Worm (Caenorhabditis elegans) whole organism, L4 larva: ENCODE results near the gene sri-50.
A peak's percentile ranks its signal among the peaks of the same experiment; 100 is the strongest.

Experiments used
- F49E8.2 ChIP-seq: sonication (generic microtip); optimal IDR thresholded peaks from 2 replicates; lab custom pipeline; 2016; ENCODE audit warnings: missing compliant biosample characterization, mild to moderate bottlenecking, missing genetic modification characterization, borderline replicate concordance
- T26A8.4 ChIP-seq: fragments of 200-800 bp; sonication (Bioruptor generic); IDR thresholded peaks from 2 replicates; pipeline ENCODE4 v1.3.6; 2022; ENCODE audit warnings: missing genetic modification characterization, missing compliant biosample characterization
- arid-1 ChIP-seq: fragments of 200-800 bp; sonication (Bioruptor generic); conservative IDR thresholded peaks from 2 replicates; pipeline ENCODE4 v1.3.6; 2022; ENCODE audit warnings: missing genetic modification reagents, missing genetic modification characterization, missing compliant biosample characterization
- ceh-20 ChIP-seq: fragments of 200-800 bp; sonication (Bioruptor generic); IDR thresholded peaks from 2 replicates; pipeline ENCODE4 v1.3.6; 2022; ENCODE audit warnings: missing genetic modification reagents, missing genetic modification characterization, missing compliant biosample characterization
- ceh-28 ChIP-seq: fragments of 150-350 bp; optimal IDR thresholded peaks from 2 replicates; lab custom pipeline; 2014; ENCODE audit warnings: missing biosample characterization, missing genetic modification reagents, missing genetic modification characterization
- ceh-32 ChIP-seq: sonication (generic microtip); optimal IDR thresholded peaks from 2 replicates; lab custom pipeline; 2016; ENCODE audit warnings: mild to moderate bottlenecking, missing genetic modification characterization, missing compliant biosample characterization; ENCODE audit not compliant: poor library complexity
- ceh-62 ChIP-seq: sonication (generic microtip); optimal IDR thresholded peaks from 2 replicates; lab custom pipeline; 2017; ENCODE audit warnings: missing biosample characterization, missing genetic modification characterization
- ces-1 ChIP-seq: fragments of 150-350 bp; sonication (generic microtip); optimal IDR thresholded peaks from 4 replicates; lab custom pipeline; 2014; ENCODE audit warnings: missing biosample characterization, missing genetic modification reagents, missing genetic modification characterization
- daf-8 ChIP-seq: fragments of 200-800 bp; sonication (Bioruptor generic); IDR thresholded peaks from 2 replicates; pipeline ENCODE4 v1.3.6; 2022; ENCODE audit warnings: missing genetic modification characterization, missing compliant biosample characterization
- dmd-6 ChIP-seq: fragments of 200-800 bp; sonication (Bioruptor generic); IDR thresholded peaks from 2 replicates; pipeline ENCODE4 v1.3.6; 2022; ENCODE audit warnings: missing genetic modification reagents, missing genetic modification characterization, missing compliant biosample characterization
- dve-1 ChIP-seq: sonication (generic microtip); optimal IDR thresholded peaks from 2 replicates; lab custom pipeline; 2017; ENCODE audit warnings: antibody characterized with exemption, mild to moderate bottlenecking, missing genetic modification characterization, missing compliant biosample characterization; ENCODE audit not compliant: insufficient read depth
- fos-1 ChIP-seq: fragments of 150-350 bp; optimal IDR thresholded peaks from 2 replicates; lab custom pipeline; 2014; ENCODE audit warnings: missing biosample characterization, missing genetic modification characterization
- hif-1 ChIP-seq, 2 experiments: sonication (generic microtip); optimal IDR thresholded peaks; 2 replicates each; lab custom pipeline; 2016 to 2017; ENCODE audit warnings: missing compliant biosample characterization in 2 of 2, missing genetic modification characterization in 2 of 2, missing genetic modification reagents in 2 of 2, missing genotype in 2 of 2, mild to moderate bottlenecking in 1 of 2
- hlh-11 ChIP-seq: fragments of 200-800 bp; sonication (Bioruptor generic); optimal IDR thresholded peaks from 2 replicates; lab custom pipeline; 2018; ENCODE audit warnings: mild to moderate bottlenecking, missing genetic modification characterization, missing compliant biosample characterization
- hmg-1.1 ChIP-seq: fragments of 200-800 bp; sonication (Bioruptor generic); IDR thresholded peaks from 2 replicates; pipeline ENCODE4 v1.3.6; 2022; ENCODE audit warnings: missing genetic modification reagents, missing genetic modification characterization, missing compliant biosample characterization
- lin-13 ChIP-seq: fragments of 150-350 bp; optimal IDR thresholded peaks from 2 replicates; lab custom pipeline; 2014; ENCODE audit warnings: missing biosample characterization, missing genetic modification reagents, missing genetic modification characterization
- lin-38 ChIP-seq: fragments of 200-800 bp; sonication (Bioruptor generic); IDR thresholded peaks from 2 replicates; pipeline ENCODE4 v1.3.6; 2022; ENCODE audit warnings: missing genetic modification reagents, missing genetic modification characterization, missing compliant biosample characterization
- lsy-2 ChIP-seq, 2 experiments: fragments of 150-350 bp in 1 of 2; sonication (generic microtip) in 1 of 2; optimal IDR thresholded peaks; 2 replicates each; lab custom pipeline; 2014 to 2017; ENCODE audit warnings: missing biosample characterization in 2 of 2, missing genetic modification characterization in 2 of 2
- mxl-2 ChIP-seq: fragments of 200-800 bp; sonication (Bioruptor generic); conservative IDR thresholded peaks from 2 replicates; pipeline ENCODE4 v1.3.6; 2022; ENCODE audit warnings: missing genetic modification reagents, missing genetic modification characterization, missing compliant biosample characterization
- nhr-10 ChIP-seq: fragments of 150-350 bp; optimal IDR thresholded peaks from 2 replicates; lab custom pipeline; 2014; ENCODE audit warnings: missing biosample characterization, missing genetic modification characterization
- nhr-237 ChIP-seq: sonication (generic microtip); optimal IDR thresholded peaks from 2 replicates; lab custom pipeline; 2017; ENCODE audit warnings: missing biosample characterization, missing genetic modification characterization
- nhr-25 ChIP-seq: sonication (generic microtip); optimal IDR thresholded peaks from 2 replicates; lab custom pipeline; 2017; ENCODE audit warnings: missing genetic modification characterization, mild to moderate bottlenecking, missing compliant biosample characterization, antibody characterized with exemption, moderate library complexity, borderline replicate concordance; ENCODE audit not compliant: insufficient read depth
- nhr-28 ChIP-seq: fragments of 150-350 bp; optimal IDR thresholded peaks from 2 replicates; lab custom pipeline; 2014; ENCODE audit warnings: missing biosample characterization, missing genetic modification characterization
- nhr-48 ChIP-seq: sonication (generic microtip); optimal IDR thresholded peaks from 2 replicates; lab custom pipeline; 2016; ENCODE audit warnings: mild to moderate bottlenecking, missing genetic modification characterization, missing compliant biosample characterization
- pha-4 ChIP-seq, 2 experiments: fragments of 150-350 bp in 1 of 2; fragments of 200-800 bp in 1 of 2; sonication (Bioruptor generic) in 1 of 2; IDR thresholded peaks in 1 of 2; optimal IDR thresholded peaks in 1 of 2; 2 replicates each; pipeline versions ENCODE4 v1.3.6 to Lab custom; 2014 to 2022; ENCODE audit warnings: missing genetic modification characterization in 2 of 2, missing genetic modification reagents in 2 of 2, missing biosample characterization in 1 of 2, missing compliant biosample characterization in 1 of 2
- pqm-1 ChIP-seq: sonication (generic microtip); optimal IDR thresholded peaks from 2 replicates; lab custom pipeline; 2017; ENCODE audit warnings: missing biosample characterization, missing genetic modification characterization
- saeg-2 ChIP-seq: fragments of 200-800 bp; sonication (Bioruptor generic); IDR thresholded peaks from 2 replicates; pipeline ENCODE4 v1.3.6; 2022; ENCODE audit warnings: missing genetic modification reagents, missing genetic modification characterization, missing compliant biosample characterization
- spr-3 ChIP-seq: fragments of 200-800 bp; sonication (Bioruptor generic); optimal IDR thresholded peaks from 2 replicates; lab custom pipeline; 2018; ENCODE audit warnings: mild to moderate bottlenecking, missing genetic modification characterization, missing compliant biosample characterization
- tra-1 ChIP-seq: fragments of 200-800 bp; sonication (Bioruptor generic); IDR thresholded peaks from 2 replicates; pipeline ENCODE4 v1.3.6; 2022; ENCODE audit warnings: missing genetic modification reagents, missing genetic modification characterization, missing compliant biosample characterization
- unc-130 ChIP-seq: sonication (generic microtip); optimal IDR thresholded peaks from 2 replicates; lab custom pipeline; 2016; ENCODE audit warnings: missing genetic modification reagents, missing genetic modification characterization, missing compliant biosample characterization
- unc-62 ChIP-seq, 3 experiments: fragments of 150-350 bp in 1 of 3; sonication (generic microtip); optimal IDR thresholded peaks in 2 of 3; peaks in 1 of 3; 1 replicate in 1 of 3; 2 replicates in 2 of 3; lab custom pipeline; 2014 to 2017; ENCODE audit warnings: missing biosample characterization in 3 of 3, missing genetic modification characterization in 3 of 3, missing genetic modification reagents in 3 of 3, missing genotype in 1 of 3
- vab-7 ChIP-seq: fragments of 200-800 bp; sonication (Bioruptor generic); IDR thresholded peaks from 2 replicates; pipeline ENCODE4 v1.3.6; 2022; ENCODE audit warnings: missing genetic modification reagents, missing genetic modification characterization, missing compliant biosample characterization
- zfp-3 ChIP-seq: fragments of 200-800 bp; sonication (Bioruptor generic); conservative IDR thresholded peaks from 2 replicates; pipeline ENCODE4 v1.3.6; 2022; ENCODE audit warnings: missing genetic modification reagents, missing genetic modification characterization, missing compliant biosample characterization
- zip-11 ChIP-seq: fragments of 200-800 bp; sonication (Bioruptor generic); IDR thresholded peaks from 2 replicates; pipeline ENCODE4 v1.3.6; 2022; ENCODE audit warnings: missing genetic modification characterization, missing compliant biosample characterization
- zip-2 ChIP-seq: fragments of 150-350 bp; optimal IDR thresholded peaks from 2 replicates; lab custom pipeline; 2014; ENCODE audit warnings: missing biosample characterization, missing genetic modification characterization

The sri-50 gene

ce11 chrII:3230422-3230821 lies 26.9 kb downstream of the sri-50 start, which contains the start of gene srh-297 (continued):
- TF ChIP-seq zip-11 (GFP tag; lab: Robert Waterston, UW) = no peak
- TF ChIP-seq, all 104 proteins: peak for 0

ce11 chrII:3234725-3235124 lies 31.2 kb downstream of the sri-50 start, which contains the start of gene C17F4.8:
Gene C17F4.8, minus strand, starts transcription at chrII:3234825.
- TF ChIP-seq zfp-3 (GFP tag; lab: Robert Waterston, UW) (no peak), mxl-2 (GFP tag; lab: Robert Waterston, UW) (no peak), hif-1 (tag; optimal IDR thresholded peaks at IDR 0.05; lab: Kevin White, UChicago) (no peak), F49E8.2 (tag; lab: Kevin White, UChicago) (no peak), zip-2 (no peak), lin-13 (GFP tag; lab: Kevin White, UChicago) (no peak)

- peak in 1 of 2 experiments; percentile 2 for TF ChIP-seq unc-62 (GFP tag; optimal IDR thresholded peaks at IDR 0.05 in 1 of 2; lab: Kevin White, UChicago)
- TF ChIP-seq unc-62 (tag; optimal IDR thresholded peaks at IDR 0.05; lab: Kevin White, UChicago) = no peak
- no peak for TF ChIP-seq ceh-20
- TF ChIP-seq, all 104 proteins: peak for 1
Observed at ce11 chrII:3237038-3237521, 33.6 kb downstream of the sri-50 start, which contains the start of the genes srz-67 and C17F4.11. Gene srz-67, minus strand, starts transcription at chrII:3237138. Gene C17F4.11, plus strand, starts transcription at chrII:3237471.

- TF ChIP-seq unc-62 (GFP tag; optimal IDR thresholded peaks at IDR 0.05 in 1 of 2; lab: Kevin White, UChicago) (peak in 1 of 2 experiments; percentile 70), unc-62 (tag; optimal IDR thresholded peaks at IDR 0.05; lab: Kevin White, UChicago) (no peak), lsy-2 (tag; optimal IDR thresholded peaks at IDR 0.05; lab: Kevin White, UChicago) (no peak), hlh-11 (tag; lab: Kevin White, UChicago) (no peak)
Observed at ce11 chrII:3240207-3240606, 36.7 kb downstream of the sri-50 start, which contains the start of gene C17F4.3. Gene C17F4.3, plus strand, starts transcription at chrII:3240507.

ce11 chrII:3241842-3242241 lies 38.3 kb downstream of the sri-50 start:
- TF ChIP-seq ceh-62 (tag; lab: Kevin White, UChicago) = no peak
- no peak for TF ChIP-seq ces-1 (GFP tag; lab: Kevin White, UChicago)
- no peak for TF ChIP-seq spr-3
- no peak for TF ChIP-seq daf-8 (GFP tag; lab: Robert Waterston, UW)
- no peak for TF ChIP-seq T26A8.4
- no peak for TF ChIP-seq fos-1 (tag; lab: Kevin White, UChicago)
- TF ChIP-seq dmd-6 = no peak
- TF ChIP-seq nhr-28 (tag; lab: Kevin White, UChicago) = peak; percentile 0

ce11 chrII:3244070-3244469 lies 40.6 kb downstream of the sri-50 start, which contains the start of gene C17F4.12:
Gene C17F4.12, minus strand, starts transcription at chrII:3244170.
- no peak for TF ChIP-seq daf-8 (GFP tag; lab: Robert Waterston, UW)
- no peak for TF ChIP-seq arid-1 (GFP tag; lab: Robert Waterston, UW)
- no peak for TF ChIP-seq lin-38 (GFP tag; lab: Robert Waterston, UW)
- TF ChIP-seq hif-1 (tag; optimal IDR thresholded peaks at IDR 0.05; lab: Kevin White, UChicago) = no peak

ce11 chrII:3244758-3245157 lies 41.2 kb downstream of the sri-50 start:
- TF ChIP-seq hmg-1.1 (GFP tag; lab: Robert Waterston, UW) = no peak
- TF ChIP-seq nhr-237 (tag; lab: Kevin White, UChicago) = no peak
- no peak for TF ChIP-seq ceh-28 (tag; lab: Kevin White, UChicago)
- peak; percentile 79 for TF ChIP-seq pqm-1 (tag; lab: Kevin White, UChicago)
- 0 out of 2 replicates have a peak, but pooled peaks have one; percentile 24 for TF ChIP-seq saeg-2
- TF ChIP-seq dmd-6 = peak; percentile 58
- TF ChIP-seq pha-4 (GFP tag; IDR thresholded peaks at IDR 0.05; lab: Robert Waterston, UW) = peak; percentile 29; the same call in 1 of the 2 replicates
- TF ChIP-seq pha-4 (tag; optimal IDR thresholded peaks at IDR 0.05; lab: Kevin White, UChicago) = no peak
- no peak for TF ChIP-seq unc-130 (GFP tag; lab: Kevin White, UChicago)
- TF ChIP-seq spr-3 = no peak
- TF ChIP-seq nhr-10 (tag; lab: Kevin White, UChicago) = no peak
- 0 out of 2 replicates have a peak, but pooled peaks have one; percentile 27 for TF ChIP-seq tra-1 (GFP tag; lab: Robert Waterston, UW)
- no peak for TF ChIP-seq nhr-48
- no peak for TF ChIP-seq nhr-25 (tag; lab: Kevin White, UChicago)
- peak; percentile 75 for TF ChIP-seq dve-1 (tag; lab: Kevin White, UChicago)
- peak; percentile 10 for TF ChIP-seq hlh-11 (tag; lab: Kevin White, UChicago)
- no peak for TF ChIP-seq ceh-32
- TF ChIP-seq lin-38 (GFP tag; lab: Robert Waterston, UW) = no peak
- no peak for TF ChIP-seq lin-13 (GFP tag; lab: Kevin White, UChicago)
- peak; percentile 48 for TF ChIP-seq nhr-28 (tag; lab: Kevin White, UChicago)
- no peak for TF ChIP-seq vab-7 (GFP tag; lab: Robert Waterston, UW)
